Worm (Caenorhabditis elegans) whole organism, late embryonic: ENCODE measurements around the gene msp-32.

Experiments used
- K02D7.2 ChIP-seq: sonication (generic microtip); optimal IDR thresholded peaks from 2 replicates; lab custom pipeline; 2017; ENCODE audit warnings: mild to moderate bottlenecking, missing genetic modification characterization, missing compliant biosample characterization
- K09A11.1 ChIP-seq: sonication (generic microtip); optimal IDR thresholded peaks from 2 replicates; lab custom pipeline; 2017; ENCODE audit warnings: antibody characterized with exemption, mild to moderate bottlenecking, missing genetic modification characterization, missing compliant biosample characterization; ENCODE audit not compliant: insufficient read depth
- ceh-14 ChIP-seq: sonication (generic microtip); optimal IDR thresholded peaks from 2 replicates; lab custom pipeline; 2016; ENCODE audit warnings: missing genotype, missing genetic modification characterization, missing compliant biosample characterization
- ceh-2 ChIP-seq: sonication (generic microtip); optimal IDR thresholded peaks from 2 replicates; lab custom pipeline; 2016; ENCODE audit warnings: missing genotype, missing genetic modification characterization, missing compliant biosample characterization
- ceh-24 ChIP-seq: sonication (generic microtip); optimal IDR thresholded peaks from 2 replicates; lab custom pipeline; 2016; ENCODE audit warnings: mild to moderate bottlenecking, missing genetic modification characterization, missing compliant biosample characterization
- ceh-30 ChIP-seq: fragments of 150-350 bp; optimal IDR thresholded peaks from 2 replicates; lab custom pipeline; 2014; ENCODE audit warnings: missing biosample characterization, missing genetic modification characterization
- elt-2 ChIP-seq: sonication (generic microtip); optimal IDR thresholded peaks from 2 replicates; lab custom pipeline; 2016; ENCODE audit warnings: missing genetic modification reagents, missing genetic modification characterization, missing compliant biosample characterization
- eyg-1 ChIP-seq: sonication (generic microtip); optimal IDR thresholded peaks from 2 replicates; lab custom pipeline; 2016; ENCODE audit warnings: missing genotype, missing genetic modification characterization, missing compliant biosample characterization
- fkh-6 ChIP-seq: sonication (generic microtip); optimal IDR thresholded peaks from 2 replicates; lab custom pipeline; 2016; ENCODE audit warnings: missing genetic modification characterization, missing compliant biosample characterization
- hlh-30 ChIP-seq: sonication (generic microtip); optimal IDR thresholded peaks from 2 replicates; lab custom pipeline; 2017; ENCODE audit warnings: antibody characterized with exemption, missing genetic modification characterization, missing compliant biosample characterization; ENCODE audit not compliant: insufficient read depth
- hlh-6 ChIP-seq: sonication (generic microtip); optimal IDR thresholded peaks from 2 replicates; lab custom pipeline; 2016; ENCODE audit warnings: missing genotype, missing genetic modification characterization, missing compliant biosample characterization
- hlh-8 ChIP-seq: sonication (generic microtip); optimal IDR thresholded peaks from 2 replicates; lab custom pipeline; 2016; ENCODE audit warnings: missing genotype, missing genetic modification characterization, missing compliant biosample characterization
- lim-6 ChIP-seq: sonication (generic microtip); optimal IDR thresholded peaks from 2 replicates; lab custom pipeline; 2016; ENCODE audit warnings: missing genetic modification characterization, missing compliant biosample characterization
- nhr-11 ChIP-seq: fragments of 150-350 bp; optimal IDR thresholded peaks from 2 replicates; lab custom pipeline; 2014; ENCODE audit warnings: missing biosample characterization, missing genetic modification characterization
- nhr-232 ChIP-seq: sonication (generic microtip); optimal IDR thresholded peaks from 2 replicates; lab custom pipeline; 2016; ENCODE audit warnings: missing genetic modification characterization, missing compliant biosample characterization
- npax-4 ChIP-seq: sonication (generic microtip); optimal IDR thresholded peaks from 2 replicates; lab custom pipeline; 2016; ENCODE audit warnings: missing genetic modification characterization, missing compliant biosample characterization
- odd-2 ChIP-seq: sonication (generic microtip); optimal IDR thresholded peaks from 2 replicates; lab custom pipeline; 2017; ENCODE audit warnings: antibody characterized with exemption, mild to moderate bottlenecking, missing genetic modification characterization, missing compliant biosample characterization
- pag-3 ChIP-seq: sonication (generic microtip); optimal IDR thresholded peaks from 2 replicates; lab custom pipeline; 2016; ENCODE audit warnings: missing compliant biosample characterization, missing genetic modification characterization, borderline replicate concordance
- pha-4 ChIP-seq: fragments of 150-350 bp; optimal IDR thresholded peaks from 2 replicates; lab custom pipeline; 2018; ENCODE audit warnings: missing biosample characterization, missing genetic modification reagents, missing genetic modification characterization
- pqm-1 ChIP-seq: sonication (generic microtip); optimal IDR thresholded peaks from 2 replicates; lab custom pipeline; 2016; ENCODE audit warnings: missing genetic modification characterization, missing compliant biosample characterization
- pros-1 ChIP-seq: fragments of 150-350 bp; optimal IDR thresholded peaks from 2 replicates; lab custom pipeline; 2014; ENCODE audit warnings: missing biosample characterization, missing genetic modification reagents, missing genetic modification characterization
- rnt-1 ChIP-seq: sonication (generic microtip); optimal IDR thresholded peaks from 2 replicates; lab custom pipeline; 2016; ENCODE audit warnings: missing genetic modification characterization, missing compliant biosample characterization
- sdc-2 ChIP-seq: sonication (generic microtip); optimal IDR thresholded peaks from 2 replicates; lab custom pipeline; 2016; ENCODE audit warnings: missing genotype, missing genetic modification characterization, missing compliant biosample characterization
- sox-2 ChIP-seq: fragments of 200-800 bp; sonication (Bioruptor generic); IDR thresholded peaks from 2 replicates; pipeline ENCODE4 v1.3.6; 2022; ENCODE audit warnings: missing genetic modification reagents, missing genetic modification characterization, missing compliant biosample characterization
- sox-4 ChIP-seq: sonication (generic microtip); optimal IDR thresholded peaks from 2 replicates; lab custom pipeline; 2017; ENCODE audit warnings: mild to moderate bottlenecking, missing genetic modification characterization, inconsistent platforms, missing compliant biosample characterization
- syd-9 ChIP-seq: sonication (generic microtip); optimal IDR thresholded peaks from 2 replicates; lab custom pipeline; 2016; ENCODE audit warnings: mild to moderate bottlenecking, missing genetic modification characterization, moderate library complexity, missing compliant biosample characterization
- unc-3 ChIP-seq, 2 experiments: fragments of 200-800 bp in 1 of 2; sonication (Bioruptor generic) in 1 of 2; sonication (generic microtip) in 1 of 2; conservative IDR thresholded peaks in 1 of 2; optimal IDR thresholded peaks in 1 of 2; 2 replicates each; pipeline versions ENCODE4 v1.3.6 to Lab custom; 2016 to 2022; ENCODE audit warnings: missing compliant biosample characterization in 2 of 2, missing genetic modification characterization in 2 of 2, missing genetic modification reagents in 1 of 2
- unc-42 ChIP-seq: sonication (generic microtip); optimal IDR thresholded peaks from 2 replicates; lab custom pipeline; 2016; ENCODE audit warnings: missing genotype, missing genetic modification characterization, missing compliant biosample characterization
- unc-55 ChIP-seq: sonication (generic microtip); optimal IDR thresholded peaks from 2 replicates; lab custom pipeline; 2017; ENCODE audit warnings: missing biosample characterization, missing genetic modification reagents, missing genetic modification characterization

The msp-32 gene

ce11 chrII:4873029-4873428 is 25.6 kb upstream of the msp-32 start, which contains the start of gene col-73:
Gene col-73 (minus strand): TSS chrII:4873129.
- TF ChIP-seq K09A11.1 (tag; lab: Kevin White, UChicago) (no peak), sdc-2 (no peak), sox-4 (tag; lab: Kevin White, UChicago) (no peak), unc-42 (tag; lab: Kevin White, UChicago) (no peak), hlh-8 (tag; lab: Kevin White, UChicago) (no peak), eyg-1 (tag; lab: Kevin White, UChicago) (no peak), ceh-2 (no peak), ceh-24 (no peak), lim-6 (tag; lab: Kevin White, UChicago) (no peak), fkh-6 (no peak), K02D7.2 (tag; lab: Kevin White, UChicago) (no peak), pros-1 (tag; lab: Kevin White, UChicago) (no peak), hlh-6 (no peak), sox-2 (GFP tag; lab: Robert Waterston, UW) (no peak), ceh-30 (no peak)

- TF ChIP-seq nhr-11 (tag; lab: Kevin White, UChicago) (no peak), unc-55 (GFP tag; lab: Kevin White, UChicago) (no peak)
These were observed 24.2 kb upstream of the msp-32 start, which contains the start of gene F11G11.15 for ce11 chrII:4874335-4874861. Gene F11G11.15 (plus strand): TSS chrII:4874845.

- no peak for TF ChIP-seq pqm-1 (tag; lab: Kevin White, UChicago)
- no peak for TF ChIP-seq elt-2
- TF ChIP-seq sdc-2 = no peak
- no peak for TF ChIP-seq ceh-14 (tag; lab: Kevin White, UChicago)
- TF ChIP-seq unc-3 (GFP tag; conservative IDR thresholded peaks at IDR 0.05; lab: Robert Waterston, UW) = no peak
- TF ChIP-seq unc-3 (tag; optimal IDR thresholded peaks at IDR 0.05; lab: Kevin White, UChicago) = no peak
- TF ChIP-seq hlh-30 (tag; lab: Kevin White, UChicago) = no peak
- TF ChIP-seq odd-2 (tag; lab: Kevin White, UChicago) = no peak
- no peak for TF ChIP-seq nhr-232 (tag; lab: Kevin White, UChicago)
- TF ChIP-seq eyg-1 (tag; lab: Kevin White, UChicago) = no peak
- no peak for TF ChIP-seq pha-4
These were observed 22.5 kb upstream of the msp-32 start, which contains the start of gene F11G11.13 for ce11 chrII:4876091-4876490. Gene F11G11.13 (minus strand): TSS chrII:4876179.

DNA sequence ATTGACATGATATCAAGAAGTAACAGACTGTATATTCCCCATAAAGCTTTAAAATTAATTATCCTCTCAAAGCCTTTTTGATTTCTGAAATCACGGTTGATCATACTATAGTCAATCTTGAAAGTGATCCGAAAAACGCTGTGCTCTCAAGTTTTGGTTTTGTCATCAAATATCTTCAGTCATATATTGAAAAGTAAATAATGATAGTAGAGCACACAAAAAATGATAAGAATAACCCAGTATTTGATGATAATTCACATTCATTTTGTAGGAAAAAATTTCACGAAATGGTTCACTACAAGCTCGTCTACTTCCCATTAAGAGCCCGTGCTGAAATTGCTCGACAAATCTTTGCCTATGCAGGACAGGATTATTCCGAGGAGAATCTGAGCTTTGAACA is 19.0 kb upstream of the msp-32 start, which contains the start of gene gst-6:
Gene gst-6 (plus strand): TSS at position 263 of the 400 bp plus-strand sequence.
- TF ChIP-seq unc-55 (GFP tag; lab: Kevin White, UChicago) (no peak), elt-2 (peak; percentile 30)

DNA sequence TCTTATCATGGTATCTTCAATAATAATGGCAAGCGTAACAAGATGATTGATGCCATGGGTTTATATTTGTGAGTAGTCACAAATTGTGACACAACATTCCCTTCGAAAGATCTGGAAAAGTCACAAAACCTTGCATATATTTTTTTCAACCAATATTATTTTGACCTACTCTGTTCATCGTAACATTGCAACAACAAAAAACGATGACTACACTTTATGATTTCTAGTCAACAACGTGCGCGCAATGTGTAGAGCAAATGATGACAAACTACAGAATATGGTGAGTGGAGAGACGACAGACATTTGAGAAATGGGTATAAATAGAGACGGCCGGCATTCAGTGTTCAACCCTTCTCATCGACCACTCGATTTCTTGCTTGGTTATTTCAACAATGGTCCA is 16.9 kb upstream of the msp-32 start, which contains the start of gene gst-7:
Gene gst-7 (plus strand): TSS at position 336 of the 400 bp plus-strand sequence.
- TF ChIP-seq hlh-6 = no peak
- TF ChIP-seq elt-2 = peak; percentile 59

DNA sequence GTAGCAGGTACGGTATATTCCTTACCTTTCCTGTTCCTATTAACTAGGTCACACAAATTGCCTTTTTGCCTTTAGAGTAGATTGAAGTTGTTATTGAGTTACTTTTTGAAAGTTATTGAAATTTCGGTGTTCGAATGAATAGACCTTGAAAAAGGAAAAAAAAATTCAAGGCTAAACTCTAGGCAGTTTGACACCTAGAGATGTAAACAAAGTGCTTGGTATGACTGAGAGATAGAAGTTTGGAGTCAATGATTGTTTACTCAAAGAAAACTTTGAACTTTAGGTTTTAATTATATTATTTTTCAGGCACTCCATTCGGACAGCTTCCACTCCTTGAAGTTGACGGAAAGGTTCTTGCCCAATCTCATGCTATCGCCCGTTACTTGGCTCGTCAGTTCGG is 16.1 kb upstream of the msp-32 start:
- TF ChIP-seq unc-42 (tag; lab: Kevin White, UChicago) (no peak), syd-9 (tag; lab: Kevin White, UChicago) (no peak), sox-2 (GFP tag; lab: Robert Waterston, UW) (no peak), rnt-1 (tag; lab: Kevin White, UChicago) (no peak), pag-3 (tag; lab: Kevin White, UChicago) (no peak), npax-4 (tag; lab: Kevin White, UChicago) (no peak)
